Fruit fly (Drosophila melanogaster): ENCODE results near the gene dsh.

The dsh gene

dm6 chrX:11367783-11368509 lies 12.3 kb downstream of the dsh start, which contains the start of the genes hop and Tim8 (continued):
- TF ChIP-seq CG31441 (GFP tag; IDR thresholded peaks at IDR 0.05) (no peak), esg (GFP tag; conservative IDR thresholded peaks at IDR 0.05) (no peak), dimm (GFP tag; IDR thresholded peaks at IDR 0.05) (no peak), CG7271 (tag; optimal IDR thresholded peaks at IDR 0.05) (no peak), CG4707 (GFP tag; optimal IDR thresholded peaks at IDR 0.05) (no peak), Fer3 (tag; optimal IDR thresholded peaks at IDR 0.05) (no peak), CG12219 (GFP tag; optimal IDR thresholded peaks at IDR 0.05) (no peak), CG10147 (GFP tag; optimal IDR thresholded peaks at IDR 0.05) (peak; percentile 17), CG12769 (tag; optimal IDR thresholded peaks at IDR 0.05) (no peak), Optix (GFP tag; IDR thresholded peaks at IDR 0.05) (no peak), onecut (GFP tag; IDR thresholded peaks at IDR 0.05) (no peak), yki (optimal IDR thresholded peaks at IDR 0.05) (no peak), CG12659 (GFP tag; optimal IDR thresholded peaks at IDR 0.05) (peak; percentile 66), Elba2 (GFP tag; optimal IDR thresholded peaks at IDR 0.05) (no peak), D19B (GFP tag; optimal IDR thresholded peaks at IDR 0.05) (no peak), z (GFP tag; IDR thresholded peaks at IDR 0.05) (no peak), Oli (tag; optimal IDR thresholded peaks at IDR 0.05) (no peak), wor (GFP tag; IDR thresholded peaks at IDR 0.05) (no peak), CG12942 (GFP tag; optimal IDR thresholded peaks at IDR 0.05) (no peak), Med (GFP tag) (peak; percentile 67), nerfin-2 (GFP tag; IDR thresholded peaks at IDR 0.05; ENCODE audit: partially characterized antibody) (peak; percentile 93), CG1792 (GFP tag; optimal IDR thresholded peaks at IDR 0.05) (no peak), CG10654 (GFP tag; optimal IDR thresholded peaks at IDR 0.05) (no peak), dm (GFP tag; optimal IDR thresholded peaks at IDR 0.05) (peak; percentile 46), CHES-1-like (GFP tag; optimal IDR thresholded peaks at IDR 0.05) (no peak), CG17186 (GFP tag; optimal IDR thresholded peaks at IDR 0.05) (peak; percentile 50), fd3F (GFP tag; optimal IDR thresholded peaks at IDR 0.05) (no peak), bab2 (GFP tag; optimal IDR thresholded peaks at IDR 0.05) (no peak), Bdp1 (GFP tag; optimal IDR thresholded peaks at IDR 0.05) (no peak), CG5953 (GFP tag; IDR thresholded peaks at IDR 0.05) (no peak), sna (GFP tag; IDR thresholded peaks at IDR 0.05; ENCODE audit: partially characterized antibody) (peak; percentile 88), salm (tag; optimal IDR thresholded peaks at IDR 0.05) (no peak), vvl (GFP tag; IDR thresholded peaks at IDR 0.05) (no peak), PHDP (tag; optimal IDR thresholded peaks at IDR 0.05) (no peak), corto (GFP tag; optimal IDR thresholded peaks at IDR 0.05) (no peak), CG9876 (GFP tag; optimal IDR thresholded peaks at IDR 0.05) (no peak), crp (GFP tag; optimal IDR thresholded peaks at IDR 0.05) (peak in 1 of 2 experiments; percentile 74), gro (GFP tag; optimal IDR thresholded peaks at IDR 0.05) (no peak), CG7839 (tag; optimal IDR thresholded peaks at IDR 0.05) (no peak), sc (optimal IDR thresholded peaks at IDR 0.05) (no peak), sc (GFP tag; optimal IDR thresholded peaks at IDR 0.05) (no peak), Six4 (GFP tag; optimal IDR thresholded peaks at IDR 0.05) (no peak), Meics (GFP tag; optimal IDR thresholded peaks at IDR 0.05) (no peak), Bgb (GFP tag; IDR thresholded peaks at IDR 0.05; ENCODE audit: partially characterized antibody) (peak; percentile 90), amos (GFP tag; IDR thresholded peaks at IDR 0.05; ENCODE audit: partially characterized antibody) (peak; percentile 89), Trl (optimal IDR thresholded peaks at IDR 0.05) (no peak), Trl (GFP tag; optimal IDR thresholded peaks at IDR 0.05) (no peak), CG15514 (GFP tag; optimal IDR thresholded peaks at IDR 0.05) (peak; percentile 99), CG10462 (GFP tag; optimal IDR thresholded peaks at IDR 0.05) (no peak), gem (tag; optimal IDR thresholded peaks at IDR 0.05) (no peak), jing (GFP tag; optimal IDR thresholded peaks at IDR 0.05) (no peak)

All from whole organism, embryonic.